Fruit fly (Drosophila melanogaster): ENCODE measurements around the gene CG15535.

Gene CG15535

dm6 chr3R:30454442-30454841 is 30.7 kb upstream of the CG15535 start:
- no peak for TF ChIP-seq psq (optimal IDR thresholded peaks at IDR 0.05)
- no peak for TF ChIP-seq Myc (optimal IDR thresholded peaks at IDR 0.05)
- no peak for TF ChIP-seq h (optimal IDR thresholded peaks at IDR 0.05)
- TF ChIP-seq Sin3A (optimal IDR thresholded peaks at IDR 0.05): no peak
- no peak for TF ChIP-seq ttk (optimal IDR thresholded peaks at IDR 0.05)
- no peak for TF ChIP-seq insv (optimal IDR thresholded peaks at IDR 0.05)

dm6 chr3R:30453236-30453635 is 29.5 kb upstream of the CG15535 start:
- no peak for TF ChIP-seq psq (optimal IDR thresholded peaks at IDR 0.05)
- no peak for TF ChIP-seq insv (optimal IDR thresholded peaks at IDR 0.05)
- TF ChIP-seq h (optimal IDR thresholded peaks at IDR 0.05): no peak
- no peak for TF ChIP-seq Myc (optimal IDR thresholded peaks at IDR 0.05)
- no peak for TF ChIP-seq ttk (optimal IDR thresholded peaks at IDR 0.05)
- no peak for TF ChIP-seq Sin3A (optimal IDR thresholded peaks at IDR 0.05)

DNA sequence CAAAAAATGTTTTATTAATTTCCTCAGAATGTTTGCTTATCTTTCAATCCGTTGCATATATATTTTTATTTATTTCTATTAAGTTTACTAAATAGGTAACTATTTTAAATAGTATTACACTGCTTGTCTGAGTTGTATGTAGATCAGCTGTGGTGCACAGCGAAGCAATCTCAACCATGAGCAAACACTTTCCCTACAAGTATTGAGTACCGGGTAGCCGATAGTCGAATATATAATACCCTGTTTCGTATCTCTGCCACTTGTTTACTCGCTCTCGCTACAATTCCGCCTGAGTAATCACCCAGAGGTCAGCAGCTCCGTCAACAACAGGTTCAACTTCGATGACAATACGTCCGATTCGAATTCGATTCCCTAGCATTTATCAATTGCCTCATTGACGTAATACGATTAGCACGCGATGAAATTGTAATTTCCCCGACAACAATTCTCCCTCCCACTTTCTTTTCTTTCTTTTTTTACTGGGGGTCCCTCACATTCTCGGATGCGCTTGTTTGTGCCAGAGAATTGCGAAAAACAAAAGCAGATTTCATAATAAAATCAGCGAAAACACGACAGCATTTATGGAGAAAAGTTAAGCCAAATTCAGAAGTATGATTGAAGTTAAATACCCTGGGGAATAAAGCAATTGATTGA is 27.1 kb upstream of the CG15535 start:
- TF ChIP-seq insv (optimal IDR thresholded peaks at IDR 0.05) (no peak), Myc (optimal IDR thresholded peaks at IDR 0.05) (no peak), Sin3A (optimal IDR thresholded peaks at IDR 0.05) (no peak)

DNA sequence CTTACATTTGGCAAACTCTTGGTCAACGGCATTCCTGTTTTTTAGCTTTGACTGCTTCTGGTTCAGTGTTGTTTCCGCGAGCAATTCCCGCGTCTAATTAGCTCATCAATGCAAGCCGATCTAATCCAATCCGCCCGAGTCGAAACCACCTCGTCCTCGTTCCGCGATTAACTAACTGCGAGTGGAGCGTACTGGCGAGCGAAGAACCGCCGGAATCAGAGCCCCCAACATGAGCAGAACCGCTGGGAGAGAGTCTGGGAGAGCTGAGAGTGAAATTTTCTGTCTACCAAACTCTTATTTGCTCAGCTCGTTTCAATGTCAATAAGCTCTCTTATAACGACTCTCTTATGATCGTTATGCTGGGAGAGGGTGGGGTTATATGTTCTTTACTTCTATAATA is 26.5 kb upstream of the CG15535 start:
- no peak for TF ChIP-seq Myc (optimal IDR thresholded peaks at IDR 0.05)
- TF ChIP-seq ttk (optimal IDR thresholded peaks at IDR 0.05): no peak
- no peak for TF ChIP-seq psq (optimal IDR thresholded peaks at IDR 0.05)
- no peak for TF ChIP-seq insv (optimal IDR thresholded peaks at IDR 0.05)
- no peak for TF ChIP-seq h (optimal IDR thresholded peaks at IDR 0.05)
- TF ChIP-seq Sin3A (optimal IDR thresholded peaks at IDR 0.05): no peak

DNA sequence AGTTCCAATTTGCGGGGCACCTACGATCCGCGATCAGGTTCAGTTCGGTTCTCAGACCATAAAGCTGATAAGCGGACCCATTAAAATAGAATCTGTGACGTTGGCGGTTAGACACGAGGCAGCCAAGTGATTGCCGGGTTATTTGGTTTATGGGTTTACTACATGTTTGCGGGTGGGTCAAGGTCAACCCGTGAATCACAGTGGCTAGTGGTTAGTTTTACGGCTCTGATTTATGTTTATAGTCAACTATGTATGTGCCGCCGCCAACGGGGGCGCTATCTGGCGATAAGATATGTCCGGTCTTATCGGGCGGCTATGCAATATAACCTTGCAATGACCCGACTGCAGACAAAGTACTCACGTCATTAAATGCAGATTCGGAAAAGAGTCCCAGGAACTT is 25.7 kb upstream of the CG15535 start:
- TF ChIP-seq insv (optimal IDR thresholded peaks at IDR 0.05) (no peak), psq (optimal IDR thresholded peaks at IDR 0.05) (no peak), Sin3A (optimal IDR thresholded peaks at IDR 0.05) (no peak), Myc (optimal IDR thresholded peaks at IDR 0.05) (no peak), ttk (optimal IDR thresholded peaks at IDR 0.05) (no peak), h (optimal IDR thresholded peaks at IDR 0.05) (no peak)

dm6 chr3R:30444946-30445345 is 21.2 kb upstream of the CG15535 start, which contains the start of gene Osi23:
Gene Osi23 (minus strand): TSS chr3R:30445046.
- TF ChIP-seq psq (optimal IDR thresholded peaks at IDR 0.05): no peak
- no peak for TF ChIP-seq Sin3A (optimal IDR thresholded peaks at IDR 0.05)
- TF ChIP-seq insv (optimal IDR thresholded peaks at IDR 0.05): no peak
- TF ChIP-seq ttk (optimal IDR thresholded peaks at IDR 0.05): no peak
- no peak for TF ChIP-seq Myc (optimal IDR thresholded peaks at IDR 0.05)
- no peak for TF ChIP-seq h (optimal IDR thresholded peaks at IDR 0.05)

DNA sequence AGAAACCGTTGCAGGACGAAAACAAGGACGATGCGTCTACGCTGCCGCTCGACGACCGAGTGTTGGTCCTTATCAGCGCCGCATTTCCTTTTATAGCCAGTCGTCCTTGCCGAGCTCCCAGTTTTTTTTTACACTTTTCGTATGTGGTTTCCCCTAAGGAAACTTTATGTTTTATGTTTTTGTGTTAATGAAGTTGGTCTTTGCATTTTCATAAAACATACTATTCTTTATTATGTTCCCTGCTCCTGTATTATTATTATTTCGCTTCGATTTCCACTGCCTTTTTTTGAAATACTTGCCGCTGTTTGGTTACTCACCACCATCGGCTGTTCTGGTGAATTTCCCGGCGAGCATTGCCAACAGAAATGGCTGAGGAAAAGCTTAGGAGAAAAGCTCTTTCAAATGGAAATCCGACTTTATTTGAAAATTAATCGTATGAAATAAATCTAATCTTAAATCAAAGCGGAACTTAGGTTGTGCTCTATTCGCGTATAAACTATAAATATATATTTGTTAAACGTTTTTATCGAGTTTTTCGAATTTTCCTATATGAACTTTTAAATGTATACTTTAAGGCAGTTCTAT is 19.9 kb upstream of the CG15535 start, which contains the start of gene CG15537:
CG15537 (minus strand) TSS at position 51 of the 585 bp plus-strand sequence.
- TF ChIP-seq insv (optimal IDR thresholded peaks at IDR 0.05) (no peak), psq (optimal IDR thresholded peaks at IDR 0.05) (no peak), Sin3A (optimal IDR thresholded peaks at IDR 0.05) (no peak), h (optimal IDR thresholded peaks at IDR 0.05) (no peak), ttk (optimal IDR thresholded peaks at IDR 0.05) (no peak), Myc (optimal IDR thresholded peaks at IDR 0.05) (no peak)

DNA sequence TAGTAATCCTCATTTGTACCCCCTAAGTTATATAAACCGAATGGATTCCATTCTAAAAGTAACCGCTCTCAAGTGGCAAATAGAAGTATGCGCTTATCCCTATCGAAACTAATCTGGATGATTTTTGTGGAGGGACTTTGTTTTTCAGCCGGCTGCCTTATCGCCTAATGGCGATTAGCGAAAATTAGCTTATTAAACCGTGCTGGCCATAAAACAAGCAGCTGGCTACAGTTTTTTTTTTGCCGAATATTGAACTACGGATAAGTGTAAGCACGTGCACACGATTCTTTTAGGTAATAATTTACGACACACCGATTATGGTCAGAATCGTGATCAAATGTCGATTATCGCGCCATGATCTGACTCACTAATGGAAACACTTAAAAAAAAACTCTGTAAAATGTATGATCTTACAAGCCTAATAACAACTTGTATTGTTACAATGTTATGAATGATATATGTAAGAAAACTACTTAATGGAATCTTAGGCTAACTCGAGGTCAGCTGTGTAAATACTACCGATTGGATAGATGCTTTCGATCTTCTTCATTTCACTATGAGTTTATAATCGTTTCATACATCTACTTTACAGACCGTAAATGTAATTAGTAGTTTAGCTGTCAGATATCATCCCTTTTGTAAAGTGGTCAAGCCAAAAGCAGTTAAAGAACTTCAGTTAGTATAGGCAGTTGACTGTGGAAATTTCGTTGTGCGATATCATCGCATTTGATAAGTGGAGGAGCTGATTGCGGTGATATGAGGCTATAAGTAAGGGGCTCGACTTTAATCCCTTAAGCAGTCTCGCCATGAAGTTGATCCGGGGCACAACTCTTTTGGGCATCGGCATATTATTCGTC is 7.8 kb upstream of the CG15535 start, which contains the start of gene CG15534:
CG15534 (plus strand) TSS at position 807 of the 857 bp plus-strand sequence.
- no peak for TF ChIP-seq Sin3A (optimal IDR thresholded peaks at IDR 0.05)
- no peak for TF ChIP-seq psq (optimal IDR thresholded peaks at IDR 0.05)
- TF ChIP-seq Myc (optimal IDR thresholded peaks at IDR 0.05): no peak
- TF ChIP-seq ttk (optimal IDR thresholded peaks at IDR 0.05): no peak
- TF ChIP-seq h (optimal IDR thresholded peaks at IDR 0.05): no peak
- TF ChIP-seq insv (optimal IDR thresholded peaks at IDR 0.05): no peak

- TF ChIP-seq insv (optimal IDR thresholded peaks at IDR 0.05): no peak
- TF ChIP-seq Sin3A (optimal IDR thresholded peaks at IDR 0.05): no peak
- no peak for TF ChIP-seq h (optimal IDR thresholded peaks at IDR 0.05)
- TF ChIP-seq Myc (optimal IDR thresholded peaks at IDR 0.05): no peak
- no peak for TF ChIP-seq psq (optimal IDR thresholded peaks at IDR 0.05)
- no peak for TF ChIP-seq ttk (optimal IDR thresholded peaks at IDR 0.05)
Measured at dm6 chr3R:30428459-30428858, 4.7 kb upstream of the CG15535 start, which contains the start of gene CG15533. Gene CG15533 (plus strand): TSS chr3R:30428820.

DNA sequence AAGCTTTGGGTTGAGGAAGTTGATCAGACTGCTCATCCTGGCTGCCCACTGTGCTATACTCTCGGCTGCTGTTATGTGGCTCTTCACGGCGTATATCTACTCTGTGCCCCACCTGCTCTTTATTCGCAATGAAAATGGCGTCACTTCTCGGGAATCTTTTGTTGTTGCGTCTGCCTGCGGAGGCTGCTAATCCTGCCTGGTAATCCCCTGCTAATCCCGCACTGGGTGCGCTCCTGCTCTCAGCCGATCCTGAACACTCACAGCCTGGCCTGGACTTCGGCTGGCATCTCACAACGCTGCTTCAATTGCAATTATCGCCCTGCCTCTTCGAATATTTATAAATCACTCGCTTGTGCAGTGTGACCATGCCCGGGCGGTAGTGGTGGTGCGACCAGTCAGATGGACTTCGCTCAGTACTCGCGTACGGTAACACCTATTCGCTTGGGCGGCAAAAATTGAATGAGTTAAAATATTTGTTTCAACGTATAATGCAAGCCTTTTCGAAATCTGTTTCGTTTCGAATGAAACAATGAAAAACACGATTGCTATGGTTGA is 4.2 kb upstream of the CG15535 start, which contains the start of gene CG2218:
CG2218 (minus strand) TSS at position 472 of the 555 bp plus-strand sequence.
- no peak for TF ChIP-seq h (optimal IDR thresholded peaks at IDR 0.05)
- TF ChIP-seq ttk (optimal IDR thresholded peaks at IDR 0.05): no peak
- TF ChIP-seq insv (optimal IDR thresholded peaks at IDR 0.05): no peak
- no peak for TF ChIP-seq Sin3A (optimal IDR thresholded peaks at IDR 0.05)
- no peak for TF ChIP-seq Myc (optimal IDR thresholded peaks at IDR 0.05)
- no peak for TF ChIP-seq psq (optimal IDR thresholded peaks at IDR 0.05)

DNA sequence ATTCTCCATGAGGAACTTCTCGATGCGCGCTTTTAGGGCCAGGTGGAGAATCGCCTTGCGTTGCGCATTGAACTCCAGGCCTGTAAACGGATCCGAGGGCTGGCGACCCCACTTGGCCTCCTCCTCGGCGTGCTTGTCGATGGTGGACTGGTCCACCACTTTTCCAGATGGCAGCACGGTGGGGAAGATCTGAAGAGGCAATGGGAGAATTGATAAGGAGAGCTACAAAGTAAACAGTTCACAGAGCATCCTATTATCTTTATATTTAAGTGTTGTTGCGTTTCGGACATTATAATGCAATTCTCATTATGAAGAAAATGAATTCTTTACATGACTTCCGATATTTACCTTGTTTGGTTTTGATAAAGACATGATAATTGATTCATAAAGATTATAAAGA is 2.9 kb upstream of the CG15535 start:
- TF ChIP-seq Sin3A (optimal IDR thresholded peaks at IDR 0.05) (no peak), insv (optimal IDR thresholded peaks at IDR 0.05) (no peak), Myc (optimal IDR thresholded peaks at IDR 0.05) (no peak), ttk (optimal IDR thresholded peaks at IDR 0.05) (no peak), psq (optimal IDR thresholded peaks at IDR 0.05) (no peak), h (optimal IDR thresholded peaks at IDR 0.05) (no peak)
